Worm (Caenorhabditis elegans) whole organism, midembryonic: ENCODE data around the gene ZK177.12.
A peak's percentile ranks its signal among the peaks of the same experiment; 100 is the strongest.
"Not testable (repeated sequence)": the region's sequence is repeated elsewhere in the genome, so short reads cannot be mapped to it uniquely, and the experiment has no call there.

Experiments used
- T22C8.4 ChIP-seq: fragments of 200-800 bp; sonication (Bioruptor generic); IDR thresholded peaks from 2 replicates; pipeline ENCODE4 v1.3.6; 2022; ENCODE audit warnings: missing genetic modification characterization, missing compliant biosample characterization
- cog-1 ChIP-seq: sonication (generic microtip); optimal IDR thresholded peaks from 2 replicates; lab custom pipeline; 2016; ENCODE audit warnings: missing genetic modification characterization, missing compliant biosample characterization
- flt-1 ChIP-seq: fragments of 200-800 bp; sonication (Bioruptor generic); IDR thresholded peaks from 2 replicates; pipeline ENCODE4 v1.3.6; 2022; ENCODE audit warnings: missing genetic modification characterization, missing compliant biosample characterization
- klf-2 ChIP-seq: fragments of 200-800 bp; sonication (Bioruptor generic); conservative IDR thresholded peaks from 2 replicates; pipeline ENCODE4 v1.3.6; 2022; ENCODE audit warnings: missing genetic modification reagents, missing genetic modification characterization, missing compliant biosample characterization
- med-1 ChIP-seq: sonication (generic microtip); optimal IDR thresholded peaks from 2 replicates; lab custom pipeline; 2017; ENCODE audit warnings: missing genetic modification characterization, mild to moderate bottlenecking, missing compliant biosample characterization, antibody characterized with exemption, missing genetic modification reagents; ENCODE audit not compliant: insufficient read depth
- ref-1 ChIP-seq: fragments of 200-800 bp; sonication (Bioruptor generic); conservative IDR thresholded peaks from 2 replicates; pipeline ENCODE4 v1.3.6; 2022; ENCODE audit warnings: missing genetic modification reagents, missing genetic modification characterization, missing compliant biosample characterization
- tab-1 ChIP-seq: fragments of 200-800 bp; sonication (Bioruptor generic); IDR thresholded peaks from 2 replicates; pipeline ENCODE4 v1.3.6; 2022; ENCODE audit warnings: missing genetic modification characterization, missing compliant biosample characterization
- ztf-23 ChIP-seq: fragments of 200-800 bp; sonication (Bioruptor generic); IDR thresholded peaks from 2 replicates; pipeline ENCODE4 v1.3.6; 2022; ENCODE audit warnings: missing genetic modification reagents, missing genetic modification characterization, missing compliant biosample characterization
- ztf-29 ChIP-seq: fragments of 200-800 bp; sonication (Bioruptor generic); IDR thresholded peaks from 2 replicates; pipeline ENCODE4 v1.3.6; 2022; ENCODE audit warnings: missing genetic modification reagents, missing genetic modification characterization, missing compliant biosample characterization

ZK177.12 gene

DNA sequence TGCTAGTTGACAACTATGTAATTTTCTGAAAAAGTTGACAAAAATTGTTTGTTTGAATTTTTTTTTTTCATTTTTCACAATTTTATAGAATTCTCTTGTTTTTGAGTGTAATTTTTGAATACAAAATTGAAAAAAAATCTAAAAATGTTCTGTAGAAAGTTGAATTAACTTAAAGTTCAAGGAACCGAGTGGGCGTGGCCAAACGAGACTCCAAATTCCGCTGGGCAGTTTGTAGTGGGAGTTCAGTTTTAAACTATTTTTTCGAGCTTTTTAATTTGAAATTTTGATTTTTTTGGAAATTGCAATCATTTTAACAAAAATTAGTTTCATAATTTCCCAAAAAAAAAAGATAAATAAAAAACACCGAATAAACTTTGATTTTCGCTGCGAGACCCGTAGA is 15.6 kb downstream of the ZK177.12 start:
- no peak for TF ChIP-seq tab-1 (GFP tag; lab: Robert Waterston, UW)
- no peak for TF ChIP-seq ztf-29 (GFP tag; lab: Robert Waterston, UW)
- TF ChIP-seq ztf-23: no peak
- TF ChIP-seq cog-1 (tag; lab: Kevin White, UChicago): no peak
- TF ChIP-seq T22C8.4 (GFP tag; lab: Robert Waterston, UW): no peak
- TF ChIP-seq klf-2: no peak
- TF ChIP-seq med-1 (GFP tag; lab: Kevin White, UChicago): no peak
- TF ChIP-seq flt-1 (GFP tag; lab: Robert Waterston, UW): no peak
- TF ChIP-seq ref-1 (GFP tag; lab: Robert Waterston, UW): no peak

DNA sequence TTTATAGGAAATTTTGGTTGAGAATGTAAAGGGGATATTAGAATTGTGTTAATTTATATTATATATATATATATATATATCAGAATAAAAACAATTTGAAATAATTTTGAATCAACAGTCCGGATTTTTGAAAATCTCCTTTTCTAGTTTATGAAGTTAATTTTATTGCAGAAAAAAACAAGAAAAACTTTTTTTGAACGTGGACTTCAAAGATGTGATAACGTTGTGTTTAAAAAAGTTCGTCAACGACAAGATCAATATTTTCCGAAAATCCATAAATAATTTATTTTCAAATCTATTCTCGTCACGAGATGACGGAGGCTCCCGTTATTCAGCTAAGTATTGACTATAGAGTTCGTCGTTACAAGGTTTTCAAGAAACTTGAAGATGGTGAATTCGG is 16.0 kb downstream of the ZK177.12 start, which contains the start of gene C17C3.11:
Gene C17C3.11 (plus strand): TSS at position 301 of the 400 bp plus-strand sequence.
- TF ChIP-seq flt-1 (GFP tag; lab: Robert Waterston, UW) (no peak), tab-1 (GFP tag; lab: Robert Waterston, UW) (no peak), ztf-29 (GFP tag; lab: Robert Waterston, UW) (no peak), cog-1 (tag; lab: Kevin White, UChicago) (no peak), ztf-23 (no peak), T22C8.4 (GFP tag; lab: Robert Waterston, UW) (no peak), med-1 (GFP tag; lab: Kevin White, UChicago) (no peak)

DNA sequence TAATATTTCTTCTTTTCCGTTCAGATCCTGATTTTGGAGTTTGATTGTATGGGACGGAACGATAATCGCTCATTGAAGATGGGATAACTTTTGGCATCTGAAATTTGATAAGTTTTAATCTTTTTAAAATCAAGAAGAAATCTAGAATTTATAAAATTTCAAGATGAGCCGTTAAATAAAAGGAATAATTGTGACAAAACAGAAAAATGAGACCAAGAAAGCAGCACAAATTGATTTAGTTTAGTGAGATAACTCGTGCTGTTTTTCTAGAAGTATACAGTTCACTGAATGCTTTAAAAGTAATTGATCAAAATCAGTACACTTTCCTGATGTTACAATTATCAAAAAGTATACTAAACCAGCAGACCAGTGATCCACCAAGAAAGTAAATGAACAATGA is 18.6 kb downstream of the ZK177.12 start, which contains the start of gene hlh-27:
Gene hlh-27 (minus strand): TSS at position 101 of the 400 bp plus-strand sequence.
- TF ChIP-seq ref-1 (GFP tag; lab: Robert Waterston, UW); ztf-23; med-1 (GFP tag; lab: Kevin White, UChicago): not testable (repeated sequence)

DNA sequence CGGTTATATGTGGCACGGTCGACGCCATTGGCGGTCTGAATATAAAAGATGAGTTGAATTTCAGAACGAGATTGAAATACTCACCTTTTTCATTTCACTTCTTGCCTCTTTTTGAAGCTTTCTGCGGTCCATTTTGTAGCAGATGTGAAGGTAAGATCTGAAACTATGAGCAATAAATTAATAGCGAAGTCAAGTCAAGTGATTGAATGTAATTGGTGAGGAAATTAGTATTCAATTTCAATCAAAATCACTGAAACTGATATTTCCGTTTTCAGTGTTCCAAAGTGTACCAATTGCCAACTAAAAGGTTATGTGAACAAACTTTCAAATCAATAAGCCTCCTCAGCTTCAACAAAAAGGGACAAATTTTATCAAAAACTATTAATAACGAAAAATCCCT is 20.2 kb downstream of the ZK177.12 start, which contains the start of gene C17C3.24:
Gene C17C3.24 (minus strand): TSS at position 101 of the 400 bp plus-strand sequence.
- TF ChIP-seq cog-1 (tag; lab: Kevin White, UChicago): no peak
- TF ChIP-seq ref-1 (GFP tag; lab: Robert Waterston, UW): no peak
- no peak for TF ChIP-seq ztf-29 (GFP tag; lab: Robert Waterston, UW)
- no peak for TF ChIP-seq ztf-23
- TF ChIP-seq med-1 (GFP tag; lab: Kevin White, UChicago): no peak
- no peak for TF ChIP-seq flt-1 (GFP tag; lab: Robert Waterston, UW)
- TF ChIP-seq tab-1 (GFP tag; lab: Robert Waterston, UW): no peak
- TF ChIP-seq T22C8.4 (GFP tag; lab: Robert Waterston, UW): no peak
- TF ChIP-seq klf-2: no peak

DNA sequence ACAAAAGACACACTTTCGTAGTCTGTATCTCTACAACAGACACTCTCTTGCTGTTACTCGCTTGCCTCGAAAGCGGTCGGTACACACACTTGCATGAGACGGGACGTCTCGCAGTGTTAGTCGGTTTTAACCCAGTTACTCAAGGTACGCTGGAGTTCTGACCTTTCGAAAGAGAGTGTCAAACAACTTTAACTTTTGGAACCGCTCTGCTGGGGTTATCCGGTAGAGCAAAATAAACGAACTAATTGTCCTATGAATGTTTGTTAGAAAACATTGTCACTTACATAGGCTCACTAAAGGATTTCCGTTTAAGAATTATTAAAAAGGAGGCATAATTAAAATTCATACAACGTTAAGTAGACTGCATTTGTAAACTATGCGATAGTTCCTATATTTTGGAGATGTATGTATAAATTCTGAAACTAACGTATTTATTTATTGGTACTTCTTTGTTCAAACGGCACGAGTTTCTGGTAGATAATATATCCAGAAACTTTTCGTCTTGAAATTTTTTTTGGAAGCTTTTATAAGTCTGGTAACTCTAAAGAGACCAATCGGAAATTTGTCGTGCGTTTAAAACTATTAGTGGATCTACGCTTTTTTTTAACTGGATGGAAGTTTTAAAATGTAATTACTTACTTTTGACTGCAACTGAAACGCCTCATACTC is 22.1 kb downstream of the ZK177.12 start:
- peak; percentile 60 for TF ChIP-seq med-1 (GFP tag; lab: Kevin White, UChicago)
- TF ChIP-seq T22C8.4 (GFP tag; lab: Robert Waterston, UW): peak; percentile 64
- TF ChIP-seq klf-2: no peak; the same call in none of the 2 replicates
- TF ChIP-seq ztf-29 (GFP tag; lab: Robert Waterston, UW): 0 out of 2 replicates have a peak, but pooled peaks have one; percentile 40
- TF ChIP-seq flt-1 (GFP tag; lab: Robert Waterston, UW): peak; percentile 93
- TF ChIP-seq cog-1 (tag; lab: Kevin White, UChicago): peak; percentile 95
- TF ChIP-seq ref-1 (GFP tag; lab: Robert Waterston, UW): peak; percentile 53; the same call in 1 of the 2 replicates
- peak; percentile 82 for TF ChIP-seq tab-1 (GFP tag; lab: Robert Waterston, UW)
- TF ChIP-seq ztf-23: peak; percentile 84

DNA sequence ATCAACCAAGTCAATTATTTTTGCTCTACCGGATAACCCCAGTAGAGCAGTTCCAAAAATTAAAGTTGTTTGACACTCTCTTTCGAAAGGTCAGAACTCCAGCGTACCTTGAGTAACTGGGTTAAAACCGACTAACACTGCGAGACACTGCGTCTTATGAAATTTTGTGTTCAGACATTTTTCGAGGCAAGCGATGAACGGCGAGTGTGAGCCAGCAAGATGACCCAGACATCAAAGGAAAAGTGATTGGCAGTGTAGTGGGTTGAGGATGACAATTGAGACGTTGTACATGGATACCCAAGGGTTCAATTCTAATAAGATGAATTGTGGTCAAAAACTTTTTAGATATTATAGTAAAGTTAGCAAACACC is 22.6 kb downstream of the ZK177.12 start:
- TF ChIP-seq flt-1 (GFP tag; lab: Robert Waterston, UW) (no peak), cog-1 (tag; lab: Kevin White, UChicago) (no peak)

DNA sequence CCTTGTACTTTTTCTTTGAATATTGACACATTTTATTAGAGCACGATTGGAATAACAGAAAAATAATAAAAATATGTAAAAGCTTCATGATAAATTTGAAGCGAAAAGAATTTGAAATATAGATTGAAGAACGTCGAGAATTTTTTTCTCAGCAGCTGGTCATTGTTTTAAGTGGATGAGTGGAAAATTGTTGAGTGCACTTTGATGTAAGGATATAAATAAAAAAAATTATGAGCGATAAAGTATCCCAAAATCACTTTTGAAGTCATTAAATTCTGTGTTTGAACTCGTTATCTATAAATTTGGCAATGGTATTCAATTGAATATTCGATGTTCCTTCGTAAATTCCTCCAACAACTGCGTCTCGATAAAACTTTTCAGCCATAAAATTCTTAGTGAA is 23.3 kb downstream of the ZK177.12 start, which contains the start of gene ins-13:
Gene ins-13 (minus strand): TSS at position 101 of the 400 bp plus-strand sequence.
- TF ChIP-seq cog-1 (tag; lab: Kevin White, UChicago) (no peak), T22C8.4 (GFP tag; lab: Robert Waterston, UW) (no peak), flt-1 (GFP tag; lab: Robert Waterston, UW) (no peak), med-1 (GFP tag; lab: Kevin White, UChicago) (no peak), klf-2 (no peak), ztf-23 (no peak), tab-1 (GFP tag; lab: Robert Waterston, UW) (no peak), ztf-29 (GFP tag; lab: Robert Waterston, UW) (no peak)

DNA sequence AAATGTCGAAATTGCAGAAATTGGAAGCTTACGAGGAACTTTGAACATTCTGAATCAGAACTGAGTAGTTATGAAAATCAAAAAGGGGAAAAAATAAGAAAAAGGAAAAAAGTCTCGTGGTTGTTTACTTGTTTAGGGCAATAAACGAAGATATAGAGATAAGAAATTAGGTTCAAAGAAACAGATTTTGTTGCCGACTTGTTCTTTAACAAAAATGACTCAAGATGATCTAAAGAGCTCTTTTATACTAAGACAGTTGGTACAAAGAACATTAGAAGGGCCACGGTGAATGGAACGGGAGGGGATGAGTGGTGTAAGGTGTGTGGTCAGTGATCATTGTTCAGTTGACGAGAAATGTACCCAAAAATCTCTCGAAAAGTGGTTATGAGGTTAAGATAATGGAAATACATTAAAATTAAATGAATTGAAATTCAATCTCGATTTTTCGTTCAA is 26.0 kb downstream of the ZK177.12 start, which contains the start of gene acdh-2:
Gene acdh-2 (minus strand): TSS at position 51 of the 453 bp plus-strand sequence.
- TF ChIP-seq tab-1 (GFP tag; lab: Robert Waterston, UW): no peak

DNA sequence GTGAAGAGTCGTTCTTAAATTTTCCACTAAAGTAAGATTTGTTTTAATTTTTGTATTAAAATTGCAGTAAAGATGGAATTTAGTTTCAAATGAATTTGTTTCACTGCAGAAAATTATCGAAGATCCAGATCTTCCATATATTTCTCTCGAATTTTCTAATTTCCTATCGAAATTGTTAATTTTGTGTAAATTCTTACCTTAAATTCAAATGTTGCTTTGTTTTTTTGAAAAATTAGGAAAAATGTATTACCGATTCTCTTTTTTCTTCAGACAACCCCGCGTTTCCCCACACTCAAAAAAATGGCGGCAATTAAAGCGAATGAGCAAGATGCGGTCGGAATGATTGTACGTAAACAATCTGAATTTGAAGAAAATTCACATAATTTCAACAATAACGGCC is 28.2 kb downstream of the ZK177.12 start, which contains the start of gene C17C3.6:
Gene C17C3.6 (plus strand): TSS at position 301 of the 400 bp plus-strand sequence.
- TF ChIP-seq flt-1 (GFP tag; lab: Robert Waterston, UW) (no peak), klf-2 (no peak), ref-1 (GFP tag; lab: Robert Waterston, UW) (no peak), tab-1 (GFP tag; lab: Robert Waterston, UW) (no peak), med-1 (GFP tag; lab: Kevin White, UChicago) (no peak), T22C8.4 (GFP tag; lab: Robert Waterston, UW) (no peak), ztf-23 (no peak), ztf-29 (GFP tag; lab: Robert Waterston, UW) (no peak), cog-1 (tag; lab: Kevin White, UChicago) (no peak)
